Worm (Caenorhabditis elegans): ENCODE results near the gene F16G10.10.

The F16G10.10 gene

DNA sequence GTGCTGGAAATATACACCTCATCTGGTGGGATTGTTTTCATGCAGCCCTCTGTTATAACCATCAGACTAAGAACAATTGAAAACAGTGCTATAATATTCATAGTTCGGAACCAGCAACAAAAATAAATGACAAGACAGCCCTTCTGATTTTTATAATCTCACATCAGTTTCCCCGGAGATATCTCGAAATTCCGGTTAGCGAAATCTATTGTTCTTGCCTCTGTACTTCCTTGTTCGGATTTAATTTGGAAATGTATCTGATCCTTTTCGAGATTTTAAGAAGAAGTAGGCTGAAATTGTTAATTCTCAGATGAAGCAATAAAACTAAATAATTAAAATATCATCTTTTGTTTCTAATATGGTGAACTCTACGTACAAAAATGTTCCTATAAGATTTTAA lies 27.1 kb downstream of the F16G10.10 start, which contains the start of gene F43C11.11:
F43C11.11 (minus strand) TSS at position 101 of the 400 bp plus-strand sequence.
- no peak for TF ChIP-seq nhr-237 (tag; optimal IDR thresholded peaks at IDR 0.05)
- TF ChIP-seq tbx-2 (tag; optimal IDR thresholded peaks at IDR 0.05) = no peak
- TF ChIP-seq elt-1 (tag; optimal IDR thresholded peaks at IDR 0.05) = no peak
- no peak for TF ChIP-seq daf-12 (tag; optimal IDR thresholded peaks at IDR 0.05)
- TF ChIP-seq lin-39 (tag; optimal IDR thresholded peaks at IDR 0.05) = no peak
- TF ChIP-seq nhr-76 (tag; optimal IDR thresholded peaks at IDR 0.05) = no peak
- no peak for TF ChIP-seq nfya-1 (tag; optimal IDR thresholded peaks at IDR 0.05; ENCODE audit: insufficient read depth)
- TF ChIP-seq nhr-67 (tag; optimal IDR thresholded peaks at IDR 0.05) = no peak
- TF ChIP-seq mdl-1 (tag; optimal IDR thresholded peaks at IDR 0.05) = no peak
- no peak for TF ChIP-seq pha-4 (tag; optimal IDR thresholded peaks at IDR 0.05)
- no peak for TF ChIP-seq unc-62 (GFP tag; optimal IDR thresholded peaks at IDR 0.05)
- no peak for TF ChIP-seq mml-1 (tag; optimal IDR thresholded peaks at IDR 0.05)
- TF ChIP-seq R02D3.7 (tag; optimal IDR thresholded peaks at IDR 0.05) = no peak
- no peak for TF ChIP-seq aly-2 (tag; optimal IDR thresholded peaks at IDR 0.05)
- no peak for TF ChIP-seq nhr-28 (tag; optimal IDR thresholded peaks at IDR 0.05)
- TF ChIP-seq fkh-2 (tag; optimal IDR thresholded peaks at IDR 0.05) = no peak
- TF ChIP-seq skn-1 (tag; optimal IDR thresholded peaks at IDR 0.05) = no peak
- TF ChIP-seq ceh-28 (tag; optimal IDR thresholded peaks at IDR 0.05) = no peak

DNA sequence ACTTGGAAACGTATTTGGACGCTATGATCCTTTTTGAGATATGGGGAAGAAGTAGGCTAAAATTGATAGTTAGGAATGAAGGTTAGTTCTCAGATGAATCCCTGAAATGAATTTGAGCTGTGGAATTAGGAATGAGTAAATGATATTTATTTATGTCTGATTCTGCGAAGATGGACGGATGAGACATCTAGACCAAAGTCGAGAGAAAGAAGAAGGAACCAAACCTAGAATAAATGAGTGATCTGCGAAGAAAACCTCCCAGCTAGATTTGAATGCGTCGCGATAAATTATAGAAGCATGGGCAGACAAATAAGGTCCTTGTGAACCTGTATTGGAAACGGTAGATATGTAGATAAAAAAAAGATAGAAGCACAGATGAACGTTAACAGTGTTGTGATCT lies 30.8 kb downstream of the F16G10.10 start, which contains the start of gene F43C11.16:
F43C11.16 (minus strand) TSS at position 101 of the 400 bp plus-strand sequence.
- TF ChIP-seq daf-12 (tag; optimal IDR thresholded peaks at IDR 0.05) (no peak), ceh-9 (tag; optimal IDR thresholded peaks at IDR 0.05) (no peak), skn-1 (tag; optimal IDR thresholded peaks at IDR 0.05) (no peak), snpc-4 (tag; optimal IDR thresholded peaks at IDR 0.05) (no peak), pha-4 (tag; optimal IDR thresholded peaks at IDR 0.05) (no peak), mml-1 (tag; optimal IDR thresholded peaks at IDR 0.05) (no peak)

- TF ChIP-seq pha-4 (tag; optimal IDR thresholded peaks at IDR 0.05) = no peak
- TF ChIP-seq sea-2 (GFP tag; optimal IDR thresholded peaks at IDR 0.05) = no peak
- no peak for TF ChIP-seq nhr-237 (tag; optimal IDR thresholded peaks at IDR 0.05)
- no peak for TF ChIP-seq nhr-76 (tag; optimal IDR thresholded peaks at IDR 0.05)
- no peak for TF ChIP-seq lsy-12 (tag; optimal IDR thresholded peaks at IDR 0.05)
- no peak for TF ChIP-seq ceh-28 (tag; optimal IDR thresholded peaks at IDR 0.05)
- TF ChIP-seq mml-1 (tag; optimal IDR thresholded peaks at IDR 0.05) = no peak
- TF ChIP-seq unc-39 (tag; optimal IDR thresholded peaks at IDR 0.05) = no peak
- TF ChIP-seq ceh-9 (tag; optimal IDR thresholded peaks at IDR 0.05) = no peak
- no peak for TF ChIP-seq R02D3.7 (tag; optimal IDR thresholded peaks at IDR 0.05)
- no peak for TF ChIP-seq ztf-11 (tag; optimal IDR thresholded peaks at IDR 0.05)
- no peak for TF ChIP-seq jun-1 (tag; optimal IDR thresholded peaks at IDR 0.05)
- TF ChIP-seq lin-39 (tag; optimal IDR thresholded peaks at IDR 0.05) = no peak
- no peak for TF ChIP-seq nhr-77 (tag; optimal IDR thresholded peaks at IDR 0.05)
These were observed 34.0 kb downstream of the F16G10.10 start, which contains the start of gene F43C11.1 for ce11 chrII:2356795-2357194. F43C11.1 (plus strand) TSS chrII:2357095.

- TF ChIP-seq R02D3.7 (tag; optimal IDR thresholded peaks at IDR 0.05) (no peak), ztf-4 (tag; optimal IDR thresholded peaks at IDR 0.05) (no peak), elt-2 (tag; optimal IDR thresholded peaks at IDR 0.05) (no peak), mdl-1 (tag; optimal IDR thresholded peaks at IDR 0.05) (no peak), nhr-25 (tag; optimal IDR thresholded peaks at IDR 0.05) (no peak), nhr-43 (tag; optimal IDR thresholded peaks at IDR 0.05; ENCODE audit: poor library complexity, severe bottlenecking) (no peak), fkh-10 (GFP tag; optimal IDR thresholded peaks at IDR 0.05) (no peak), nhr-77 (tag; optimal IDR thresholded peaks at IDR 0.05) (no peak), lin-39 (tag; optimal IDR thresholded peaks at IDR 0.05) (no peak), egl-5 (tag; optimal IDR thresholded peaks at IDR 0.05) (no peak), pqm-1 (tag; optimal IDR thresholded peaks at IDR 0.05) (no peak), nhr-237 (tag; optimal IDR thresholded peaks at IDR 0.05) (no peak), daf-12 (tag; optimal IDR thresholded peaks at IDR 0.05) (no peak), nhr-12 (tag; optimal IDR thresholded peaks at IDR 0.05) (no peak)
These were observed 36.3 kb downstream of the F16G10.10 start, which contains the start of gene F43C11.2 for ce11 chrII:2354476-2354875. F43C11.2 (plus strand) TSS chrII:2354776.

DNA sequence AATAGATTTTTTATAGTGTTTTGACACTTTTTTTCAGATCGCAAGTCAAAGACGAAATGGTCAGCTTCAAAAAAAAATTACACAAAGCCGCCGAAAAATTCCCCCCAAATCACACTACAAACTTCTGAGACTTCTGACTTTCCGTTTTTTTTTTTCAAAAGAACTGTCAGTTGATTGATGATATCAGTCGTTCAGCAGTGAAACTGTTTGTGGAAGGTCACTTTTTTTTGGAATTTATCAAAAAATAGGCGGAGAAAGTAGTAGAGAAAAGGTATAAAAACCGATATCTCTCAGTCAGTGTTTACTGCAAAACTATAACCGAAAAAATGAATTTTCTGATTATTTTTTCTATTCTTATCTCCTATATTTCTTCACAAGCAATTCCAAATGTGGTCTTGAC lies 37.8 kb downstream of the F16G10.10 start, which contains the start of gene F43C11.3:
F43C11.3 (plus strand) TSS at position 301 of the 400 bp plus-strand sequence.
- no peak for TF ChIP-seq skn-1 (tag; optimal IDR thresholded peaks at IDR 0.05)
- TF ChIP-seq nhr-237 (tag; optimal IDR thresholded peaks at IDR 0.05) = no peak
- no peak for TF ChIP-seq fos-1 (tag; optimal IDR thresholded peaks at IDR 0.05)
- TF ChIP-seq tbx-2 (tag; optimal IDR thresholded peaks at IDR 0.05) = no peak
- no peak for TF ChIP-seq ceh-82 (tag; optimal IDR thresholded peaks at IDR 0.05)
- no peak for TF ChIP-seq unc-62 (GFP tag; optimal IDR thresholded peaks at IDR 0.05)
- TF ChIP-seq jun-1 (tag; optimal IDR thresholded peaks at IDR 0.05) = no peak
- TF ChIP-seq elt-3 (tag; optimal IDR thresholded peaks at IDR 0.05) = no peak
- TF ChIP-seq hmg-11 (tag; optimal IDR thresholded peaks at IDR 0.05) = no peak
- TF ChIP-seq snpc-4 (tag; optimal IDR thresholded peaks at IDR 0.05) = no peak
- TF ChIP-seq ama-1 (optimal IDR thresholded peaks at IDR 0.05) = no peak
- no peak for TF ChIP-seq R02D3.7 (tag; optimal IDR thresholded peaks at IDR 0.05)

Data from whole organism, L3 larva.